Worm (Caenorhabditis elegans) whole organism, late embryonic: ENCODE data around the gene Y57A10A.4.

Source experiments
- ahr-1 ChIP-seq: sonication (generic microtip); optimal IDR thresholded peaks from 2 replicates; lab custom pipeline; 2016; ENCODE audit warnings: missing genetic modification characterization, missing compliant biosample characterization
- ceh-24 ChIP-seq: sonication (generic microtip); optimal IDR thresholded peaks from 2 replicates; lab custom pipeline; 2016; ENCODE audit warnings: mild to moderate bottlenecking, missing genetic modification characterization, missing compliant biosample characterization
- ceh-9 ChIP-seq: sonication (generic microtip); optimal IDR thresholded peaks from 2 replicates; lab custom pipeline; 2016; ENCODE audit warnings: mild to moderate bottlenecking, missing genetic modification characterization, inconsistent platforms, missing compliant biosample characterization
- elt-2 ChIP-seq: sonication (generic microtip); optimal IDR thresholded peaks from 2 replicates; lab custom pipeline; 2016; ENCODE audit warnings: missing genetic modification reagents, missing genetic modification characterization, missing compliant biosample characterization
- hlh-13 ChIP-seq: fragments of 200-800 bp; sonication (Bioruptor generic); optimal IDR thresholded peaks from 2 replicates; lab custom pipeline; 2018; ENCODE audit warnings: mild to moderate bottlenecking, missing genetic modification characterization, missing compliant biosample characterization
- nfya-1 ChIP-seq: sonication (generic microtip); optimal IDR thresholded peaks from 2 replicates; lab custom pipeline; 2017; ENCODE audit warnings: missing genetic modification characterization, mild to moderate bottlenecking, missing compliant biosample characterization, antibody characterized with exemption, moderate library complexity
- unc-3 ChIP-seq, 2 experiments: fragments of 200-800 bp in 1 of 2; sonication (Bioruptor generic) in 1 of 2; sonication (generic microtip) in 1 of 2; conservative IDR thresholded peaks in 1 of 2; optimal IDR thresholded peaks in 1 of 2; 2 replicates each; pipeline versions ENCODE4 v1.3.6 to Lab custom; 2016 to 2022; ENCODE audit warnings: missing compliant biosample characterization in 2 of 2, missing genetic modification characterization in 2 of 2, missing genetic modification reagents in 1 of 2

DNA sequence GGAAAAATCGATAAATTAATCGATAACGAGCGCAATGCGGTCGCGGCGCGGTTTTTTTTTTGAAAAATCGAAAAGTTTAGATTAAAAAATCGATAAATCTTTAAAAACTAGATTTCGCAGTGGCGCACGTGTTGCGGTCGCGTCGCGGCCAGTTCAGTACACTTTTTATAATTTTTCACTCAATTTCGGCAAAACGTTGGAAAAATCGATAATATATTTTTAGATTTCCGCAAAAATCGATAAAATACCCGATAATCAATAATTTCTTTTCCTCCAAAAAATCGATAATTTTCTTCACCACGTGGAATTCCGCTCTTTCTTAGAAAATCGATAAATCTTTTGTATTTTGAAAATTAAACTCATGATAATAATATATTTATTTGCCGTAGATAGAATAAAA, 24.8 kb downstream of the Y57A10A.4 start:
- TF ChIP-seq ceh-9 (no peak), nfya-1 (no peak), hlh-13 (GFP tag; lab: Kevin White, UChicago) (no peak), elt-2 (no peak), unc-3 (GFP tag; conservative IDR thresholded peaks at IDR 0.05; lab: Robert Waterston, UW) (no peak), unc-3 (tag; optimal IDR thresholded peaks at IDR 0.05; lab: Kevin White, UChicago) (no peak), ceh-24 (no peak), ahr-1 (no peak)
